Fruit fly (Drosophila melanogaster): ENCODE data around the gene CG13144.

The CG13144 gene

dm6 chr2L:10496338-10496737 lies 5.1 kb upstream of the CG13144 start:
- TF ChIP-seq toe (GFP tag; optimal IDR thresholded peaks at IDR 0.05) = no peak

dm6 chr2L:10495495-10495894 lies 4.2 kb upstream of the CG13144 start:
- TF ChIP-seq CG12768 (GFP tag; optimal IDR thresholded peaks at IDR 0.05) = no peak
- no peak for TF ChIP-seq CG5204 (GFP tag; optimal IDR thresholded peaks at IDR 0.05)
- TF ChIP-seq tj (GFP tag; optimal IDR thresholded peaks at IDR 0.05) = no peak
- TF ChIP-seq CG7045 (GFP tag; optimal IDR thresholded peaks at IDR 0.05) = no peak
- TF ChIP-seq CG33017 (tag; optimal IDR thresholded peaks at IDR 0.05) = no peak
- TF ChIP-seq pad (GFP tag; optimal IDR thresholded peaks at IDR 0.05) = no peak
- no peak for TF ChIP-seq Mnt (GFP tag; optimal IDR thresholded peaks at IDR 0.05)
- TF ChIP-seq cnc (optimal IDR thresholded peaks at IDR 0.05) = no peak
- TF ChIP-seq CG11617 (GFP tag; optimal IDR thresholded peaks at IDR 0.05) = no peak
- no peak for TF ChIP-seq toe (GFP tag; optimal IDR thresholded peaks at IDR 0.05)
- TF ChIP-seq kay (GFP tag; ENCODE audit: borderline replicate concordance) = no peak
- no peak for TF ChIP-seq CG1620 (GFP tag; optimal IDR thresholded peaks at IDR 0.05)
- no peak for TF ChIP-seq Crg-1 (GFP tag; optimal IDR thresholded peaks at IDR 0.05)
- no peak for TF ChIP-seq Hr96 (GFP tag; optimal IDR thresholded peaks at IDR 0.05)

- peak; percentile 34 for TF ChIP-seq tj (GFP tag; optimal IDR thresholded peaks at IDR 0.05)
- no peak for TF ChIP-seq cic (GFP tag; optimal IDR thresholded peaks at IDR 0.05)
- peak; percentile 37 for TF ChIP-seq CG11617 (GFP tag; optimal IDR thresholded peaks at IDR 0.05)
- TF ChIP-seq CG7101 (tag; optimal IDR thresholded peaks at IDR 0.05) = peak; percentile 6
- TF ChIP-seq CG14711 (tag; optimal IDR thresholded peaks at IDR 0.05) = peak; percentile 32
- TF ChIP-seq Mnt (GFP tag; optimal IDR thresholded peaks at IDR 0.05) = peak; percentile 36
- no peak for TF ChIP-seq Clk (GFP tag; optimal IDR thresholded peaks at IDR 0.05)
- TF ChIP-seq CG12768 (GFP tag; optimal IDR thresholded peaks at IDR 0.05) = no peak
- TF ChIP-seq bab1 (GFP tag; optimal IDR thresholded peaks at IDR 0.05) = peak; percentile 74
Observed at dm6 chr2L:10488484-10489223, 2.6 kb downstream of the CG13144 start, which contains the start of the genes Cog4 and CG6144. TSS of gene Cog4 (minus strand) at chr2L:10488622. TSS of gene CG6144 (plus strand) at chr2L:10488694.

- TF ChIP-seq Mnt (GFP tag; optimal IDR thresholded peaks at IDR 0.05) (no peak), ovo (GFP tag; optimal IDR thresholded peaks at IDR 0.05) (no peak), Clk (GFP tag; optimal IDR thresholded peaks at IDR 0.05) (no peak), CG1620 (GFP tag; optimal IDR thresholded peaks at IDR 0.05) (no peak), CG14711 (tag; optimal IDR thresholded peaks at IDR 0.05) (no peak), CG33017 (tag; optimal IDR thresholded peaks at IDR 0.05) (no peak), cic (GFP tag; optimal IDR thresholded peaks at IDR 0.05) (no peak), CG7101 (tag; optimal IDR thresholded peaks at IDR 0.05) (no peak), pad (GFP tag; optimal IDR thresholded peaks at IDR 0.05) (no peak), toe (GFP tag; optimal IDR thresholded peaks at IDR 0.05) (no peak), Hr96 (GFP tag; optimal IDR thresholded peaks at IDR 0.05) (no peak), tj (GFP tag; optimal IDR thresholded peaks at IDR 0.05) (no peak), Crg-1 (GFP tag; optimal IDR thresholded peaks at IDR 0.05) (no peak)
Observed at dm6 chr2L:10483073-10483472, 8.2 kb downstream of the CG13144 start, which contains the start of gene Grip75. TSS of gene Grip75 (plus strand) at chr2L:10483295.

dm6 chr2L:10479859-10480258 lies 11.4 kb downstream of the CG13144 start:
- TF ChIP-seq toe (GFP tag; optimal IDR thresholded peaks at IDR 0.05) (no peak), Mnt (GFP tag; optimal IDR thresholded peaks at IDR 0.05) (peak; percentile 42)

dm6 chr2L:10476879-10477278 lies 14.4 kb downstream of the CG13144 start, which contains the start of gene RluA-2:
TSS of gene RluA-2 (plus strand) at chr2L:10477073.
- TF ChIP-seq CG11617 (GFP tag; optimal IDR thresholded peaks at IDR 0.05) (no peak), CG14711 (tag; optimal IDR thresholded peaks at IDR 0.05) (no peak), Clk (GFP tag; optimal IDR thresholded peaks at IDR 0.05) (no peak), Crg-1 (GFP tag; optimal IDR thresholded peaks at IDR 0.05) (no peak), ovo (GFP tag; optimal IDR thresholded peaks at IDR 0.05) (no peak), Hr96 (GFP tag; optimal IDR thresholded peaks at IDR 0.05) (no peak), CG7045 (GFP tag; optimal IDR thresholded peaks at IDR 0.05) (no peak), CG5204 (GFP tag; optimal IDR thresholded peaks at IDR 0.05) (no peak), CG33017 (tag; optimal IDR thresholded peaks at IDR 0.05) (no peak)

dm6 chr2L:10474815-10475214 lies 16.4 kb downstream of the CG13144 start:
- no peak for TF ChIP-seq Hr96 (GFP tag; optimal IDR thresholded peaks at IDR 0.05)
- no peak for TF ChIP-seq cnc (optimal IDR thresholded peaks at IDR 0.05)
- TF ChIP-seq CG5204 (GFP tag; optimal IDR thresholded peaks at IDR 0.05) = no peak
- TF ChIP-seq Crg-1 (GFP tag; optimal IDR thresholded peaks at IDR 0.05) = no peak

dm6 chr2L:10474268-10474678 lies 17.0 kb downstream of the CG13144 start, which contains the start of gene RluA-1:
TSS of gene RluA-1 (minus strand) at chr2L:10474349.
- TF ChIP-seq Mnt (GFP tag; optimal IDR thresholded peaks at IDR 0.05) = peak; percentile 54
- TF ChIP-seq cic (GFP tag; optimal IDR thresholded peaks at IDR 0.05) = peak; percentile 4
- TF ChIP-seq cnc (optimal IDR thresholded peaks at IDR 0.05) = no peak
- TF ChIP-seq CG12768 (GFP tag; optimal IDR thresholded peaks at IDR 0.05) = peak; percentile 86
- TF ChIP-seq bab1 (GFP tag; optimal IDR thresholded peaks at IDR 0.05) = peak; percentile 76
- TF ChIP-seq CG14711 (tag; optimal IDR thresholded peaks at IDR 0.05) = peak; percentile 85
- peak; percentile 89 for TF ChIP-seq CG7101 (tag; optimal IDR thresholded peaks at IDR 0.05)
- peak; percentile 59 for TF ChIP-seq Crg-1 (GFP tag; optimal IDR thresholded peaks at IDR 0.05)
- TF ChIP-seq Hr96 (GFP tag; optimal IDR thresholded peaks at IDR 0.05) = peak; percentile 61
- peak; percentile 28 for TF ChIP-seq Clk (GFP tag; optimal IDR thresholded peaks at IDR 0.05)
- TF ChIP-seq pad (GFP tag; optimal IDR thresholded peaks at IDR 0.05) = peak; percentile 65
- TF ChIP-seq CG33017 (tag; optimal IDR thresholded peaks at IDR 0.05) = peak; percentile 90
- TF ChIP-seq ovo (GFP tag; optimal IDR thresholded peaks at IDR 0.05) = peak; percentile 11
- no peak for TF ChIP-seq CG5204 (GFP tag; optimal IDR thresholded peaks at IDR 0.05)
- peak; percentile 93 for TF ChIP-seq CG7045 (GFP tag; optimal IDR thresholded peaks at IDR 0.05)
- TF ChIP-seq kay (GFP tag; ENCODE audit: borderline replicate concordance) = peak; percentile 82
- peak; percentile 66 for TF ChIP-seq CG11617 (GFP tag; optimal IDR thresholded peaks at IDR 0.05)
- TF ChIP-seq tj (GFP tag; optimal IDR thresholded peaks at IDR 0.05) = peak; percentile 40
- peak; percentile 38 for TF ChIP-seq CG1620 (GFP tag; optimal IDR thresholded peaks at IDR 0.05)
- TF ChIP-seq toe (GFP tag; optimal IDR thresholded peaks at IDR 0.05) = no peak
